Worm (Caenorhabditis elegans) whole organism, young adult: ENCODE measurements around the gene rnp-2.
"Not testable (repeated sequence)": the region's sequence is repeated elsewhere in the genome, so short reads cannot be mapped to it uniquely, and the experiment has no call there.

Experiments used
- B0336.3 ChIP-seq: fragments of 200-800 bp; sonication (Bioruptor generic); IDR thresholded peaks from 2 replicates; pipeline ENCODE4 v1.3.6; 2022; ENCODE audit warnings: missing genetic modification characterization, missing compliant biosample characterization
- D2030.7 ChIP-seq: fragments of 200-800 bp; sonication (Bioruptor generic); IDR thresholded peaks from 2 replicates; pipeline ENCODE4 v1.3.6; 2022; ENCODE audit warnings: missing genetic modification reagents, missing genetic modification characterization, missing compliant biosample characterization
- F10E7.11 ChIP-seq: sonication (generic microtip); optimal IDR thresholded peaks from 2 replicates; lab custom pipeline; 2017; ENCODE audit warnings: mild to moderate bottlenecking, missing genetic modification characterization, moderate library complexity, missing compliant biosample characterization
- F37B4.10 ChIP-seq: fragments of 200-800 bp; sonication (Bioruptor generic); IDR thresholded peaks from 2 replicates; pipeline ENCODE4 v1.3.6; 2022; ENCODE audit warnings: missing genetic modification characterization, missing compliant biosample characterization
- F39B2.1 ChIP-seq: fragments of 200-800 bp; sonication (Bioruptor generic); IDR thresholded peaks from 2 replicates; pipeline ENCODE4 v1.3.6; 2022; ENCODE audit warnings: missing genetic modification reagents, missing genetic modification characterization, missing compliant biosample characterization
- K12H6.12 ChIP-seq: fragments of 200-800 bp; sonication (Bioruptor generic); optimal IDR thresholded peaks from 2 replicates; lab custom pipeline; 2018; ENCODE audit warnings: mild to moderate bottlenecking, missing genetic modification characterization, missing compliant biosample characterization
- T07F8.4 ChIP-seq: sonication (generic microtip); optimal IDR thresholded peaks from 2 replicates; lab custom pipeline; 2016; ENCODE audit warnings: mild to moderate bottlenecking, missing genetic modification characterization, moderate library complexity, missing compliant biosample characterization
- Y53G8AR.9 ChIP-seq: fragments of 200-800 bp; sonication (Bioruptor generic); conservative IDR thresholded peaks from 2 replicates; pipeline ENCODE4 v1.3.6; 2022; ENCODE audit warnings: missing genetic modification reagents, missing genetic modification characterization, missing compliant biosample characterization
- Y95B8A.8 ChIP-seq: fragments of 200-800 bp; sonication (Bioruptor generic); IDR thresholded peaks from 2 replicates; pipeline ENCODE4 v1.3.6; 2022; ENCODE audit warnings: missing genetic modification reagents, missing genetic modification characterization, missing compliant biosample characterization
- ZK185.1 ChIP-seq: sonication (generic microtip); optimal IDR thresholded peaks from 2 replicates; lab custom pipeline; 2016; ENCODE audit warnings: mild to moderate bottlenecking, missing genetic modification characterization, missing compliant biosample characterization; ENCODE audit not compliant: poor library complexity, severe bottlenecking
- aptf-3 ChIP-seq: fragments of 200-800 bp; sonication (Bioruptor generic); IDR thresholded peaks from 2 replicates; pipeline ENCODE4 v1.3.6; 2022; ENCODE audit warnings: missing genetic modification characterization, missing compliant biosample characterization
- attf-6 ChIP-seq: fragments of 200-800 bp; sonication (Bioruptor generic); IDR thresholded peaks from 2 replicates; pipeline ENCODE4 v1.3.6; 2022; ENCODE audit warnings: missing genetic modification reagents, missing genetic modification characterization, missing compliant biosample characterization
- ccch-3 ChIP-seq: fragments of 200-800 bp; sonication (Bioruptor generic); optimal IDR thresholded peaks from 2 replicates; lab custom pipeline; 2018; ENCODE audit warnings: mild to moderate bottlenecking, missing genetic modification characterization, missing compliant biosample characterization
- cebp-1 ChIP-seq, 2 experiments: fragments of 200-800 bp in 1 of 2; sonication (Bioruptor generic) in 1 of 2; sonication (generic microtip) in 1 of 2; IDR thresholded peaks in 1 of 2; optimal IDR thresholded peaks in 1 of 2; 2 replicates each; pipeline versions ENCODE4 v1.3.6 to Lab custom; 2017 to 2022; ENCODE audit warnings: missing compliant biosample characterization in 2 of 2, missing genetic modification characterization in 2 of 2, mild to moderate bottlenecking in 1 of 2, missing genetic modification reagents in 1 of 2, moderate library complexity in 1 of 2
- ceh-40 ChIP-seq: fragments of 200-800 bp; sonication (Bioruptor generic); IDR thresholded peaks from 2 replicates; pipeline ENCODE4 v1.3.6; 2022; ENCODE audit warnings: missing genetic modification characterization, missing compliant biosample characterization
- ceh-58 ChIP-seq: fragments of 200-800 bp; sonication (Bioruptor generic); IDR thresholded peaks from 2 replicates; pipeline ENCODE4 v1.3.6; 2022; ENCODE audit warnings: missing genetic modification characterization, missing compliant biosample characterization
- ets-4 ChIP-seq: fragments of 200-800 bp; sonication (Bioruptor generic); optimal IDR thresholded peaks from 2 replicates; lab custom pipeline; 2018; ENCODE audit warnings: mild to moderate bottlenecking, missing genetic modification characterization, missing compliant biosample characterization
- hsf-1 ChIP-seq: fragments of 200-800 bp; sonication (Bioruptor generic); IDR thresholded peaks from 2 replicates; pipeline ENCODE4 v1.3.6; 2022; ENCODE audit warnings: missing genetic modification reagents, missing genetic modification characterization, missing compliant biosample characterization
- lin-40 ChIP-seq: sonication (generic microtip); optimal IDR thresholded peaks from 2 replicates; lab custom pipeline; 2016; ENCODE audit warnings: missing genetic modification characterization, mild to moderate bottlenecking, missing compliant biosample characterization, missing genotype, missing genetic modification reagents
- lir-1 ChIP-seq: fragments of 200-800 bp; sonication (Bioruptor generic); conservative IDR thresholded peaks from 2 replicates; pipeline ENCODE4 v1.3.6; 2022; ENCODE audit warnings: missing genetic modification reagents, missing genetic modification characterization, missing compliant biosample characterization
- madf-6 ChIP-seq: fragments of 200-800 bp; sonication (Bioruptor generic); IDR thresholded peaks from 2 replicates; pipeline ENCODE4 v1.3.6; 2022; ENCODE audit warnings: missing genetic modification reagents, missing genetic modification characterization, missing compliant biosample characterization
- mcd-1 ChIP-seq: fragments of 200-800 bp; sonication (Bioruptor generic); IDR thresholded peaks from 2 replicates; pipeline ENCODE4 v1.3.6; 2022; ENCODE audit warnings: missing genetic modification reagents, missing genetic modification characterization, missing compliant biosample characterization
- nhr-120 ChIP-seq: fragments of 200-800 bp; sonication (Bioruptor generic); IDR thresholded peaks from 2 replicates; pipeline ENCODE4 v1.3.6; 2022; ENCODE audit warnings: missing genetic modification characterization, missing compliant biosample characterization
- nhr-179 ChIP-seq: sonication (generic microtip); optimal IDR thresholded peaks from 2 replicates; lab custom pipeline; 2016; ENCODE audit warnings: mild to moderate bottlenecking, missing genetic modification characterization, missing compliant biosample characterization
- nhr-80 ChIP-seq: sonication (generic microtip); optimal IDR thresholded peaks from 2 replicates; lab custom pipeline; 2016; ENCODE audit warnings: missing genetic modification characterization, missing compliant biosample characterization
- pha-4 ChIP-seq: fragments of 150-350 bp; sonication (generic microtip); optimal IDR thresholded peaks from 2 replicates; lab custom pipeline; 2014; ENCODE audit warnings: missing biosample characterization, missing genetic modification reagents, missing genetic modification characterization
- rpc-1 ChIP-seq, 2 experiments: fragments of 150-350 bp in 1 of 2; sonication (generic microtip) in 1 of 2; optimal IDR thresholded peaks; 2 replicates each; lab custom pipeline; 2014 to 2018; ENCODE audit warnings: missing biosample characterization in 1 of 2, missing genetic modification characterization in 1 of 2, missing genetic modification reagents in 1 of 2, missing genotype in 1 of 2
- sdz-38 ChIP-seq: sonication (generic microtip); optimal IDR thresholded peaks from 2 replicates; lab custom pipeline; 2016; ENCODE audit warnings: missing genotype, missing genetic modification characterization, missing compliant biosample characterization
- snpc-4 ChIP-seq, 5 experiments: fragments of 150-350 bp in 1 of 5; sonication (generic microtip) in 4 of 5; optimal IDR thresholded peaks; 2 replicates each; lab custom pipeline; 2014 to 2018; ENCODE audit warnings: missing genetic modification characterization in 5 of 5, missing biosample characterization in 3 of 5, antibody characterized with exemption in 2 of 5, mild to moderate bottlenecking in 2 of 5, missing compliant biosample characterization in 2 of 5, missing genotype in 2 of 5, moderate library complexity in 2 of 5, missing genetic modification reagents in 1 of 5
- somi-1 ChIP-seq: fragments of 200-800 bp; sonication (Bioruptor generic); optimal IDR thresholded peaks from 2 replicates; lab custom pipeline; 2018; ENCODE audit warnings: mild to moderate bottlenecking, missing genetic modification characterization, missing compliant biosample characterization
- tbx-9 ChIP-seq: sonication (generic microtip); optimal IDR thresholded peaks from 2 replicates; lab custom pipeline; 2016; ENCODE audit warnings: borderline replicate concordance, missing genetic modification characterization, inconsistent platforms, missing compliant biosample characterization
- unc-130 ChIP-seq: sonication (generic microtip); optimal IDR thresholded peaks from 2 replicates; lab custom pipeline; 2016; ENCODE audit warnings: missing genetic modification reagents, missing genetic modification characterization, missing compliant biosample characterization
- unc-62 ChIP-seq: fragments of 150-350 bp; optimal IDR thresholded peaks from 2 replicates; lab custom pipeline; 2014; ENCODE audit warnings: missing biosample characterization, missing genetic modification reagents, missing genetic modification characterization
- zfh-2 ChIP-seq: fragments of 200-800 bp; sonication (Bioruptor generic); conservative IDR thresholded peaks from 2 replicates; pipeline ENCODE4 v1.3.6; 2022; ENCODE audit warnings: missing genetic modification reagents, missing genetic modification characterization, missing compliant biosample characterization
- zim-3 ChIP-seq: sonication (generic microtip); optimal IDR thresholded peaks from 2 replicates; lab custom pipeline; 2017; ENCODE audit warnings: mild to moderate bottlenecking, missing genetic modification characterization, moderate library complexity, missing compliant biosample characterization
- ztf-25 ChIP-seq: fragments of 200-800 bp; sonication (Bioruptor generic); IDR thresholded peaks from 2 replicates; pipeline ENCODE4 v1.3.6; 2022; ENCODE audit warnings: missing genetic modification reagents, missing genetic modification characterization, missing compliant biosample characterization

Gene rnp-2

ce11 chrIV:4142986-4143385 lies 28.9 kb upstream of the rnp-2 start, which contains the start of gene F49F1.12:
F49F1.12 (minus strand) TSS chrIV:4143086.
- not testable (repeated sequence) for TF ChIP-seq unc-130; snpc-4 (GFP tag; optimal IDR thresholded peaks at IDR 0.05; lab: Kevin White, UChicago); snpc-4 (tag; optimal IDR thresholded peaks at IDR 0.05; lab: Kevin White, UChicago); K12H6.12 (tag; lab: Kevin White, UChicago)

DNA sequence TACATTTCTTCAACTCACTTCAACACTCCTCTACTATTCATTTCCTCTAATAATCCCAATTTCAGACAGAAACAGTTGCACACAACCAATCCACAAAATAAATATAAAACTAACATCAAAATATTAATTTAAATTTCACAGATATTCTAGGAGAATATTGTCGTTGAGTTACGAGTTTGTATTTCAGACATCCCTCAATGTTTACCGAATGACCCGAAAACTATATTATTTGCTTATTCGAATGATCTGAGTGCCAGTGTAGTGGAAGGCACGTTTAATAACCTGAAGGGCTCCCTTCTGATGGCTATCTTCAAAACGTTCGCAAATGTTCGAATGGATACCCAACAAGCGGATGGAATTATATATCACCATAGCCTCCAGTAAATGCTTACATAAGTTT lies 27.1 kb upstream of the rnp-2 start, which contains the start of gene R07C12.3:
Gene R07C12.3 (plus strand): TSS at position 301 of the 400 bp plus-strand sequence.
- TF ChIP-seq madf-6 (GFP tag; lab: Robert Waterston, UW) (no peak), D2030.7 (no peak), ZK185.1 (no peak), ztf-25 (no peak), attf-6 (no peak), somi-1 (GFP tag; lab: Kevin White, UChicago) (no peak), F39B2.1 (GFP tag; lab: Robert Waterston, UW) (no peak), rpc-1 (optimal IDR thresholded peaks at IDR 0.05; lab: Kevin White, UChicago) (no peak), rpc-1 (tag; optimal IDR thresholded peaks at IDR 0.05; lab: Kevin White, UChicago) (no peak), tbx-9 (tag; lab: Kevin White, UChicago) (no peak), cebp-1 (GFP tag; IDR thresholded peaks at IDR 0.05; lab: Robert Waterston, UW) (no peak), cebp-1 (tag; optimal IDR thresholded peaks at IDR 0.05; lab: Kevin White, UChicago) (no peak), ccch-3 (no peak), ceh-58 (GFP tag; lab: Robert Waterston, UW) (no peak), lin-40 (tag; lab: Kevin White, UChicago) (no peak), F37B4.10 (no peak), lir-1 (GFP tag; lab: Robert Waterston, UW) (no peak), ets-4 (GFP tag; lab: Kevin White, UChicago) (no peak), unc-130 (no peak), unc-62 (GFP tag; lab: Kevin White, UChicago) (no peak), zfh-2 (GFP tag; lab: Robert Waterston, UW) (no peak), ceh-40 (GFP tag; lab: Robert Waterston, UW) (no peak)
- TF ChIP-seq, all 124 proteins: peak for 0

DNA sequence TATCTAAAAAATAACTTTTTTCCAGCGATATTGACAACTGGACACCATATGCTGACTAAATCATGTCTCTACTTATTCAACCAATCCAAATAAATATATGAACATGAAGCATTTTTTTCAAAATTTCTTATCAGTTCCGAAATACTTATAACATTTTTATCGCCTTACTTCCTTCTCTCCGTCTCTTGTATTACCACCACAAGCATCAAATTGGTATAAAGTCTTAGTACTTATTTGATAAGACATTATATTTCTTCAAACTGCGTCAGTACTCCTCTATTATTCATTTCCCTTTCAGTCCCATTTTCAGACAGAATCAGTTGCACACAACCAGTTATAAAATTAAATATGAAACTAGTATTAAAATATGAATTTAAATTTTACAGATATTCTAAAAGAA lies 24.0 kb upstream of the rnp-2 start:
- TF ChIP-seq D2030.7 (no peak), F10E7.11 (tag; lab: Kevin White, UChicago) (no peak), nhr-80 (tag; lab: Kevin White, UChicago) (peak; percentile 77), nhr-120 (GFP tag; lab: Robert Waterston, UW) (no peak), lir-1 (GFP tag; lab: Robert Waterston, UW) (no peak), aptf-3 (GFP tag; lab: Robert Waterston, UW) (no peak), sdz-38 (tag; lab: Kevin White, UChicago) (no peak)

- TF ChIP-seq Y53G8AR.9 (GFP tag; lab: Robert Waterston, UW): no peak
- TF ChIP-seq pha-4: no peak
- TF ChIP-seq hsf-1 (GFP tag; lab: Robert Waterston, UW): no peak
- TF ChIP-seq, all 124 proteins: peak for 0
Measured at ce11 chrIV:4150138-4150537, 21.7 kb upstream of the rnp-2 start.

DNA sequence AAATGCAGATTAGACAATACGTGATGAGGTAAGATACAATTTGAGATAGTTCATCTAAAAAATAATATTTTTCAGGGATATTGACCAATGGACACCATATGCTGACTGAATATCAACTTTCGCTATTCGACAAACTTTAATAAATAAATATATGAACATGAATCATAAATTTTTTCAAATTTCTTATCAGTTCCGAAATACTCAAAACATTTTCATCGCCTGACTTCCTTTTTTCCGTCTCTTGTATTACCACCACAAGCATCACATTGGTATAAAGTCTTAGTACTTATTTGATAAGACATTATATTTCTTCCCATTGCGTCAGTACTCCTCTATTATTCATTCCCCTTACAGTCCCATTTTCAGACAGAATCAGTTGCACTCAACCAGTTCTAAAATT lies 19.7 kb upstream of the rnp-2 start, which contains the start of the genes K08D10.10 and R07C12.1:
Gene K08D10.10 (plus strand): TSS at position 93 of the 400 bp plus-strand sequence.
Gene R07C12.1 (plus strand): TSS at position 314 of the 400 bp plus-strand sequence.
- no peak for TF ChIP-seq T07F8.4 (tag; lab: Kevin White, UChicago)
- TF ChIP-seq mcd-1 (GFP tag; lab: Robert Waterston, UW): no peak
- no peak for TF ChIP-seq B0336.3 (GFP tag; lab: Robert Waterston, UW)
- peak; percentile 42 for TF ChIP-seq nhr-80 (tag; lab: Kevin White, UChicago)
- TF ChIP-seq zim-3 (tag; lab: Kevin White, UChicago): no peak
- no peak for TF ChIP-seq Y95B8A.8 (GFP tag; lab: Robert Waterston, UW)
- no peak for TF ChIP-seq nhr-179 (tag; lab: Kevin White, UChicago)
